Worm (Caenorhabditis elegans) whole organism, L1 larva: ENCODE results near the gene asp-18.

Experiments used
- nhr-11 ChIP-seq: fragments of 150-350 bp; optimal IDR thresholded peaks from 2 replicates; lab custom pipeline; 2014; ENCODE audit warnings: missing biosample characterization, missing genetic modification characterization
- nhr-12 ChIP-seq: sonication (generic microtip); optimal IDR thresholded peaks from 2 replicates; lab custom pipeline; 2017; ENCODE audit warnings: missing biosample characterization, missing genetic modification characterization
- nhr-237 ChIP-seq: fragments of 150-350 bp; optimal IDR thresholded peaks from 2 replicates; lab custom pipeline; 2014; ENCODE audit warnings: missing biosample characterization, missing genetic modification characterization
- nhr-28 ChIP-seq: fragments of 150-350 bp; optimal IDR thresholded peaks from 2 replicates; lab custom pipeline; 2014; ENCODE audit warnings: missing biosample characterization, missing genetic modification characterization
- nhr-76 ChIP-seq: sonication (generic microtip); optimal IDR thresholded peaks from 2 replicates; lab custom pipeline; 2017; ENCODE audit warnings: missing biosample characterization, missing genetic modification characterization
- pax-3 ChIP-seq: fragments of 200-800 bp; sonication (Bioruptor generic); optimal IDR thresholded peaks from 2 replicates; lab custom pipeline; 2018; ENCODE audit warnings: mild to moderate bottlenecking, missing genetic modification characterization, moderate library complexity, missing compliant biosample characterization
- snpc-4 ChIP-seq: fragments of 150-350 bp; optimal IDR thresholded peaks from 2 replicates; lab custom pipeline; 2014; ENCODE audit warnings: missing biosample characterization, missing genetic modification characterization

- TF ChIP-seq nhr-237 (tag; lab: Kevin White, UChicago) (no peak), snpc-4 (tag; lab: Kevin White, UChicago) (no peak), nhr-28 (tag; lab: Kevin White, UChicago) (no peak), nhr-76 (tag; lab: Kevin White, UChicago) (no peak), pax-3 (tag; lab: Kevin White, UChicago) (no peak), nhr-11 (tag; lab: Kevin White, UChicago) (no peak), nhr-12 (tag; lab: Kevin White, UChicago) (no peak)
Measured at ce11 chrV:18705319-18706062, 26.0 kb downstream of the asp-18 start.
